Fruit fly (Drosophila melanogaster) whole organism, embryonic: ENCODE results near the gene Tango2.
A peak's percentile ranks its signal among the peaks of the same experiment; 100 is the strongest.

ENCODE experiments used
- Asciz ChIP-seq: fragments of 200-800 bp; sonication (Bioruptor generic); optimal IDR thresholded peaks from 2 replicates; lab custom pipeline; 2017; ENCODE audit warnings: missing biosample characterization, mild to moderate bottlenecking, missing genetic modification characterization, missing genetic modification reagents
- CG10431 ChIP-seq: fragments of 200-800 bp; sonication (Bioruptor generic); optimal IDR thresholded peaks from 3 replicates; lab custom pipeline; 2018; ENCODE audit warnings: missing biosample characterization, mild to moderate bottlenecking, missing genetic modification characterization
- CG10543 ChIP-seq: fragments of 200-800 bp; sonication (Bioruptor generic); optimal IDR thresholded peaks from 3 replicates; lab custom pipeline; 2017; ENCODE audit warnings: missing biosample characterization, mild to moderate bottlenecking, missing genetic modification characterization, moderate library complexity
- CG11456 ChIP-seq: fragments of 200-800 bp; sonication (Bioruptor generic); IDR thresholded peaks from 3 replicates; pipeline ENCODE4 v1.3.6; 2022; ENCODE audit warnings: missing biosample characterization, missing genetic modification characterization
- CG11695 ChIP-seq: fragments of 200-800 bp; sonication (Bioruptor generic); IDR thresholded peaks from 3 replicates; pipeline ENCODE4 v1.3.6; 2022; ENCODE audit warnings: missing biosample characterization, missing genetic modification characterization
- CG13424 ChIP-seq: fragments of 200-800 bp; sonication (Bioruptor generic); optimal IDR thresholded peaks from 2 replicates; lab custom pipeline; 2019; ENCODE audit warnings: missing biosample characterization, mild to moderate bottlenecking, missing genetic modification characterization, moderate library complexity
- CG14710 ChIP-seq: fragments of 200-800 bp; sonication (Bioruptor generic); optimal IDR thresholded peaks from 3 replicates; lab custom pipeline; 2019; ENCODE audit warnings: missing biosample characterization, mild to moderate bottlenecking, missing genetic modification characterization, moderate library complexity
- CG15011 ChIP-seq: fragments of 200-800 bp; sonication (Bioruptor generic); optimal IDR thresholded peaks from 3 replicates; lab custom pipeline; 2018; ENCODE audit warnings: missing biosample characterization, mild to moderate bottlenecking, missing genetic modification characterization
- CG17359 ChIP-seq: fragments of 200-800 bp; sonication (Bioruptor generic); optimal IDR thresholded peaks from 3 replicates; lab custom pipeline; 2018; ENCODE audit warnings: missing biosample characterization, mild to moderate bottlenecking, missing genetic modification characterization, moderate library complexity
- CG17361 ChIP-seq: fragments of 200-800 bp; sonication (Bioruptor generic); IDR thresholded peaks from 3 replicates; pipeline ENCODE4 v1.3.6; 2022; ENCODE audit warnings: missing biosample characterization, missing genetic modification characterization
- CG17385 ChIP-seq: fragments of 200-800 bp; sonication (Bioruptor generic); optimal IDR thresholded peaks from 3 replicates; lab custom pipeline; 2018; ENCODE audit warnings: missing biosample characterization, mild to moderate bottlenecking, missing genetic modification characterization
- CG18262 ChIP-seq: fragments of 200-800 bp; optimal IDR thresholded peaks from 3 replicates; lab custom pipeline; 2019; ENCODE audit warnings: missing biosample characterization, mild to moderate bottlenecking, missing genetic modification characterization, moderate library complexity
- CG2129 ChIP-seq: fragments of 200-800 bp; sonication (Bioruptor generic); IDR thresholded peaks from 2 replicates; pipeline ENCODE4 v1.3.6; 2022; ENCODE audit warnings: missing biosample characterization, missing genetic modification characterization; ENCODE audit not compliant: partially characterized antibody
- CG34376 ChIP-seq: fragments of 200-800 bp; sonication (Bioruptor generic); optimal IDR thresholded peaks from 2 replicates; lab custom pipeline; 2018; ENCODE audit warnings: missing biosample characterization, mild to moderate bottlenecking, missing genetic modification characterization
- CG3995 ChIP-seq: fragments of 200-800 bp; sonication (Bioruptor generic); optimal IDR thresholded peaks from 3 replicates; lab custom pipeline; 2016; ENCODE audit warnings: missing biosample characterization, missing genetic modification characterization
- CG42726 ChIP-seq: fragments of 200-800 bp; sonication (Bioruptor generic); IDR thresholded peaks from 2 replicates; pipeline ENCODE4 v1.3.6; 2022; ENCODE audit warnings: missing biosample characterization, missing genetic modification characterization; ENCODE audit not compliant: partially characterized antibody
- CG7963 ChIP-seq: fragments of 200-800 bp; sonication (Bioruptor generic); IDR thresholded peaks from 3 replicates; pipeline ENCODE4 v1.3.6; 2022; ENCODE audit warnings: missing biosample characterization, missing genetic modification characterization; ENCODE audit not compliant: partially characterized antibody
- CG8924 ChIP-seq: fragments of 200-800 bp; optimal IDR thresholded peaks from 3 replicates; lab custom pipeline; 2019; ENCODE audit warnings: missing biosample characterization, mild to moderate bottlenecking, missing genetic modification characterization, moderate library complexity
- CHES-1-like ChIP-seq: fragments of 200-800 bp; sonication (Bioruptor generic); optimal IDR thresholded peaks from 2 replicates; lab custom pipeline; 2016; ENCODE audit warnings: missing biosample characterization, missing genetic modification characterization
- E2f1 ChIP-seq: fragments of 200-800 bp; sonication (Bioruptor generic); IDR thresholded peaks from 2 replicates; pipeline ENCODE4 v1.3.6; 2022; ENCODE audit warnings: missing biosample characterization, missing genetic modification characterization
- Fer2 ChIP-seq: fragments of 200-800 bp; sonication (Bioruptor generic); optimal IDR thresholded peaks from 2 replicates; lab custom pipeline; 2018; ENCODE audit warnings: missing biosample characterization, mild to moderate bottlenecking, missing genetic modification characterization, moderate library complexity
- HLH4C ChIP-seq: fragments of 200-800 bp; sonication (Bioruptor generic); IDR thresholded peaks from 3 replicates; pipeline ENCODE4 v1.3.6; 2022; ENCODE audit warnings: missing biosample characterization, missing genetic modification characterization; ENCODE audit not compliant: partially characterized antibody
- HLH54F ChIP-seq: fragments of 200-800 bp; sonication (Bioruptor generic); optimal IDR thresholded peaks from 3 replicates; lab custom pipeline; 2016; ENCODE audit warnings: missing biosample characterization, missing genetic modification characterization
- Hr78 ChIP-seq, 2 experiments: fragments of 200-800 bp in 1 of 2; fragments of >200 bp in 1 of 2; sonication (Bioruptor generic) in 1 of 2; optimal IDR thresholded peaks; 2 replicates each; lab custom pipeline; 2017 to 2019; ENCODE audit warnings: missing biosample characterization in 2 of 2, missing genetic modification characterization in 2 of 2, mild to moderate bottlenecking in 1 of 2, moderate library complexity in 1 of 2
- Jarid2 ChIP-seq: fragments of 200-800 bp; sonication (Bioruptor generic); optimal IDR thresholded peaks from 3 replicates; lab custom pipeline; 2017; ENCODE audit warnings: mild to moderate bottlenecking, missing biosample characterization, missing genetic modification reagents, missing genetic modification characterization
- Mad ChIP-seq: fragments of 200-800 bp; sonication (Bioruptor generic); optimal IDR thresholded peaks from 2 replicates; lab custom pipeline; 2016; ENCODE audit warnings: missing biosample characterization, missing genetic modification characterization
- Med ChIP-seq: fragments of 200-800 bp; sonication (Bioruptor generic); peaks from one replicate; lab custom pipeline; 2016; ENCODE audit warnings: missing biosample characterization, missing genetic modification characterization, mild to moderate bottlenecking, inconsistent platforms, moderate library complexity
- Neu2 ChIP-seq: fragments of 200-800 bp; sonication (Bioruptor generic); optimal IDR thresholded peaks from 3 replicates; lab custom pipeline; 2016; ENCODE audit warnings: missing biosample characterization, missing genetic modification characterization, borderline replicate concordance
- Nf-YB ChIP-seq: fragments of 200-800 bp; sonication (Bioruptor generic); optimal IDR thresholded peaks from 3 replicates; lab custom pipeline; 2019; ENCODE audit warnings: missing biosample characterization, mild to moderate bottlenecking, missing genetic modification characterization, moderate library complexity
- Sox100B ChIP-seq: fragments of 200-800 bp; sonication (Bioruptor generic); optimal IDR thresholded peaks from 3 replicates; lab custom pipeline; 2018; ENCODE audit warnings: missing biosample characterization, mild to moderate bottlenecking, missing genetic modification characterization
- ac ChIP-seq: fragments of 200-800 bp; sonication (Bioruptor generic); optimal IDR thresholded peaks from 3 replicates; lab custom pipeline; 2017; ENCODE audit warnings: missing biosample characterization, mild to moderate bottlenecking, missing genetic modification characterization
- cg ChIP-seq: fragments of 200-800 bp; sonication (Bioruptor generic); optimal IDR thresholded peaks from 3 replicates; lab custom pipeline; 2019; ENCODE audit warnings: missing biosample characterization, mild to moderate bottlenecking, missing genetic modification characterization, moderate library complexity
- corto ChIP-seq: fragments of 200-800 bp; sonication (Bioruptor generic); optimal IDR thresholded peaks from 2 replicates; lab custom pipeline; 2016; ENCODE audit warnings: missing biosample characterization, mild to moderate bottlenecking, missing genetic modification characterization, moderate library complexity
- dpn ChIP-seq, 2 experiments: fragments of 200-800 bp; sonication (Bioruptor generic); optimal IDR thresholded peaks; 3 replicates each; lab custom pipeline; 2016; ENCODE audit warnings: missing biosample characterization in 2 of 2, missing genetic modification characterization in 2 of 2
- eve ChIP-seq, 2 experiments: fragments of >200 bp; optimal IDR thresholded peaks; 2 replicates each; lab custom pipeline; 2017; ENCODE audit warnings: missing biosample characterization in 2 of 2, missing genetic modification characterization in 2 of 2
- fd3F ChIP-seq: fragments of 200-800 bp; sonication (Bioruptor generic); optimal IDR thresholded peaks from 2 replicates; lab custom pipeline; 2018; ENCODE audit warnings: missing biosample characterization, mild to moderate bottlenecking, missing genetic modification characterization, moderate library complexity
- gro ChIP-seq: fragments of 200-800 bp; sonication (Bioruptor generic); optimal IDR thresholded peaks from 2 replicates; lab custom pipeline; 2016; ENCODE audit warnings: missing biosample characterization, missing genetic modification characterization
- hkb ChIP-seq, 2 experiments: fragments of 200-800 bp in 1 of 2; fragments of >200 bp in 1 of 2; sonication (Bioruptor generic) in 1 of 2; IDR thresholded peaks in 1 of 2; optimal IDR thresholded peaks in 1 of 2; 2 replicates each; pipeline versions ENCODE4 v1.3.6 to Lab custom; 2017 to 2022; ENCODE audit warnings: missing biosample characterization in 1 of 2, missing genetic modification characterization in 1 of 2
- nerfin-2 ChIP-seq: fragments of 200-800 bp; sonication (Bioruptor generic); IDR thresholded peaks from 2 replicates; pipeline ENCODE4 v1.3.6; 2022; ENCODE audit warnings: missing biosample characterization, missing genetic modification characterization; ENCODE audit not compliant: partially characterized antibody
- nom ChIP-seq: fragments of 200-800 bp; sonication (Bioruptor generic); optimal IDR thresholded peaks from 2 replicates; lab custom pipeline; 2017; ENCODE audit warnings: missing biosample characterization, missing genetic modification characterization, mild to moderate bottlenecking, moderate library complexity, missing genetic modification reagents
- shn ChIP-seq: fragments of 200-800 bp; sonication (Bioruptor generic); optimal IDR thresholded peaks from 3 replicates; lab custom pipeline; 2016; ENCODE audit warnings: missing biosample characterization, missing genetic modification characterization
- sisA ChIP-seq: fragments of 200-800 bp; sonication (Bioruptor generic); IDR thresholded peaks from 2 replicates; pipeline ENCODE4 v1.3.6; 2022; ENCODE audit warnings: missing biosample characterization, missing genetic modification characterization
- sna ChIP-seq: fragments of 200-800 bp; sonication (Bioruptor generic); IDR thresholded peaks from 2 replicates; pipeline ENCODE4 v1.3.6; 2022; ENCODE audit warnings: missing biosample characterization, missing genetic modification characterization; ENCODE audit not compliant: partially characterized antibody
- sqz ChIP-seq: fragments of 200-800 bp; sonication (Bioruptor generic); optimal IDR thresholded peaks from 3 replicates; lab custom pipeline; 2018; ENCODE audit warnings: missing biosample characterization, mild to moderate bottlenecking, missing genetic modification characterization
- sug ChIP-seq: fragments of 200-800 bp; optimal IDR thresholded peaks from 2 replicates; lab custom pipeline; 2019; ENCODE audit warnings: missing biosample characterization, mild to moderate bottlenecking, missing genetic modification characterization, moderate library complexity
- toy ChIP-seq: fragments of 200-800 bp; sonication (Bioruptor generic); IDR thresholded peaks from 2 replicates; pipeline ENCODE4 v1.3.6; 2022; ENCODE audit warnings: missing biosample characterization, missing genetic modification characterization
- ttk ChIP-seq: fragments of 200-800 bp; sonication (Bioruptor generic); IDR thresholded peaks from 2 replicates; pipeline ENCODE4 v2.1.2; 2022; ENCODE audit warnings: missing biosample characterization, missing genetic modification characterization
- unpg ChIP-seq: fragments of 200-800 bp; sonication (Bioruptor generic); optimal IDR thresholded peaks from 3 replicates; lab custom pipeline; 2018; ENCODE audit warnings: missing biosample characterization, mild to moderate bottlenecking, missing genetic modification characterization, moderate library complexity
- usp ChIP-seq: fragments of >200 bp; optimal IDR thresholded peaks from 2 replicates; lab custom pipeline; 2017; ENCODE audit warnings: missing biosample characterization, missing genetic modification characterization

The Tango2 gene

DNA sequence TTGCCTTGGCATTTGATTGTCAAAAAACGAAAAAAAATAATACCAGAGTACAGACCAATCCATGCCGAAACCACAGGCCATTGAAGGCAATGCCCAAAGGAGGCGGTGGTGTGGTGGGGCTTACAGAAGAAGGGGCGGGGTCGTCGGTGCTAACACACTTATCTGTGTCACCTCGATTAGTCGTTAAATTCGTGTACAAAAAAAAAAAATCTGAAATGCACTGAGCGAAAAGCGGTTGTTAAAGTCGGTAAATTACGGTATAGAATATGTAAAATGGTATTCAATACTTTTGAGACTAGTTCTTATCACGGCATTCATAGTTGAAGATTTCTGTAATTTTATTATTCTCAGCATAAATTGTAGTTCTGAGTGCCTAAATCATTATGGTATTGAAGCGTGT, 27.2 kb downstream of the Tango2 start (continued):
- TF ChIP-seq CG3995 (GFP tag; lab: Kevin White, UChicago) (no peak), Hr78 (GFP tag; optimal IDR thresholded peaks at IDR 0.05; lab: Kevin White, UChicago) (no peak), CG17361 (GFP tag; lab: Robert Waterston, UW) (peak; percentile 60), eve (GFP tag; optimal IDR thresholded peaks at IDR 0.05; lab: Kevin White, UChicago) (peak in 1 of 2 experiments; percentile 65), CG15011 (GFP tag; lab: Kevin White, UChicago) (peak; percentile 30), CG34376 (GFP tag; lab: Kevin White, UChicago) (peak; percentile 68), CG2129 (no peak), shn (GFP tag; lab: Kevin White, UChicago) (no peak), toy (GFP tag; lab: Robert Waterston, UW) (no peak), corto (no peak), HLH54F (GFP tag; lab: Kevin White, UChicago) (peak; percentile 11), E2f1 (GFP tag; lab: Robert Waterston, UW) (peak; percentile 63; the same call in 1 of the 2 replicates), Sox100B (GFP tag; lab: Kevin White, UChicago) (peak; percentile 32), Fer2 (no peak), CG14710 (peak; percentile 51), Mad (no peak), CG7963 (no peak), CHES-1-like (no peak), fd3F (peak; percentile 30), CG18262 (tag; lab: Kevin White, UChicago) (peak; percentile 59), sna (GFP tag; lab: Robert Waterston, UW) (no peak), nom (no peak), CG10431 (GFP tag; lab: Kevin White, UChicago) (no peak), nerfin-2 (no peak), CG17359 (peak; percentile 76), hkb (optimal IDR thresholded peaks at IDR 0.05; lab: Kevin White, UChicago) (no peak), hkb (GFP tag; IDR thresholded peaks at IDR 0.05; lab: Robert Waterston, UW) (peak; percentile 66), CG10543 (GFP tag; lab: Kevin White, UChicago) (no peak), CG11695 (GFP tag; lab: Robert Waterston, UW) (peak; percentile 66; the same call in 2 of the 3 replicates), Nf-YB (GFP tag; lab: Kevin White, UChicago) (no peak), CG13424 (tag; lab: Kevin White, UChicago) (peak; percentile 35), ttk (GFP tag; lab: Robert Waterston, UW) (peak; percentile 71), CG42726 (GFP tag; lab: Robert Waterston, UW) (no peak), CG8924 (peak; percentile 23), CG17385 (GFP tag; lab: Kevin White, UChicago) (peak; percentile 14), CG11456 (GFP tag; lab: Robert Waterston, UW) (peak; percentile 67), usp (GFP tag; lab: Kevin White, UChicago) (no peak), sug (tag; lab: Kevin White, UChicago) (peak; percentile 67), dpn (GFP tag; optimal IDR thresholded peaks at IDR 0.05; lab: Kevin White, UChicago) (peak; percentile 39 to 49), Asciz (GFP tag; lab: Kevin White, UChicago) (peak; percentile 27), Neu2 (GFP tag; lab: Kevin White, UChicago) (no peak), HLH4C (GFP tag; lab: Robert Waterston, UW) (no peak), gro (GFP tag; lab: Kevin White, UChicago) (no peak), sqz (GFP tag; lab: Kevin White, UChicago) (peak; percentile 84), unpg (GFP tag; lab: Kevin White, UChicago) (peak; percentile 40), Jarid2 (GFP tag; lab: Kevin White, UChicago) (peak; percentile 29), sisA (GFP tag; lab: Robert Waterston, UW) (peak; percentile 71), ac (GFP tag; lab: Kevin White, UChicago) (no peak), Med (GFP tag; lab: Kevin White, UChicago) (peak; percentile 87), cg (GFP tag; lab: Kevin White, UChicago) (no peak)
